Fruit fly (Drosophila melanogaster) whole organism, embryonic: ENCODE results near the gene CG1416.

Experiments
- BtbVII ChIP-seq: fragments of 200-800 bp; sonication (Bioruptor generic); optimal IDR thresholded peaks from 3 replicates; lab custom pipeline; 2017; ENCODE audit warnings: missing biosample characterization, mild to moderate bottlenecking, missing genetic modification characterization
- CG13287 ChIP-seq: fragments of 200-800 bp; sonication (Bioruptor generic); IDR thresholded peaks from 2 replicates; pipeline ENCODE4 v1.3.6; 2022; ENCODE audit warnings: missing biosample characterization, missing genetic modification characterization; ENCODE audit not compliant: partially characterized antibody
- CG6683 ChIP-seq: fragments of 200-800 bp; sonication (Bioruptor generic); optimal IDR thresholded peaks from 2 replicates; lab custom pipeline; 2017; ENCODE audit warnings: missing biosample characterization, mild to moderate bottlenecking, missing genetic modification characterization, missing genetic modification reagents
- Spps ChIP-seq: fragments of 200-800 bp; sonication (Bioruptor generic); optimal IDR thresholded peaks from 2 replicates; lab custom pipeline; 2018; ENCODE audit warnings: missing biosample characterization, mild to moderate bottlenecking, missing genetic modification characterization
- jigr1 ChIP-seq: fragments of 200-800 bp; sonication (Bioruptor generic); IDR thresholded peaks from 3 replicates; pipeline ENCODE4 v1.3.6; 2022; ENCODE audit warnings: missing biosample characterization, missing genetic modification characterization
- pho ChIP-seq: fragments of 200-800 bp; sonication (Bioruptor generic); optimal IDR thresholded peaks from 2 replicates; lab custom pipeline; 2016; ENCODE audit warnings: missing biosample characterization, missing genetic modification characterization
- toy ChIP-seq: fragments of 200-800 bp; sonication (Bioruptor generic); IDR thresholded peaks from 2 replicates; pipeline ENCODE4 v1.3.6; 2022; ENCODE audit warnings: missing biosample characterization, missing genetic modification characterization

dm6 chr2L:21769461-21769860, 11.7 kb downstream of the CG1416 start:
- TF ChIP-seq CG6683 (no peak), toy (GFP tag; lab: Robert Waterston, UW) (no peak), CG13287 (GFP tag; lab: Robert Waterston, UW) (no peak), jigr1 (no peak), Spps (tag; lab: Kevin White, UChicago) (no peak), BtbVII (no peak), pho (GFP tag; lab: Kevin White, UChicago) (no peak)
